Worm (Caenorhabditis elegans) whole organism, L2 larva: ENCODE measurements around the gene pqn-82.

ENCODE experiments used
- ceh-16 ChIP-seq: fragments of 150-350 bp; optimal IDR thresholded peaks from 2 replicates; lab custom pipeline; 2014; ENCODE audit warnings: missing biosample characterization, missing genetic modification characterization
- elt-1 ChIP-seq: fragments of 150-350 bp; optimal IDR thresholded peaks from 2 replicates; lab custom pipeline; 2014; ENCODE audit warnings: missing biosample characterization, missing genetic modification characterization
- fos-1 ChIP-seq: fragments of 150-350 bp; optimal IDR thresholded peaks from 2 replicates; lab custom pipeline; 2014; ENCODE audit warnings: missing biosample characterization, missing genetic modification characterization
- lin-39 ChIP-seq: fragments of 150-350 bp; optimal IDR thresholded peaks from 2 replicates; lab custom pipeline; 2014; ENCODE audit warnings: missing biosample characterization, missing genetic modification reagents, missing genetic modification characterization
- nhr-237 ChIP-seq: fragments of 150-350 bp; optimal IDR thresholded peaks from 2 replicates; lab custom pipeline; 2014; ENCODE audit warnings: missing biosample characterization, missing genetic modification characterization
- nhr-25 ChIP-seq: fragments of 150-350 bp; sonication (generic microtip); optimal IDR thresholded peaks from 3 replicates; lab custom pipeline; 2014; ENCODE audit warnings: missing biosample characterization, missing genetic modification characterization
- nhr-77 ChIP-seq: fragments of 150-350 bp; optimal IDR thresholded peaks from 2 replicates; lab custom pipeline; 2014; ENCODE audit warnings: missing biosample characterization, missing genetic modification characterization
- skn-1 ChIP-seq: sonication (generic microtip); optimal IDR thresholded peaks from 2 replicates; lab custom pipeline; 2017; ENCODE audit warnings: missing biosample characterization, missing genetic modification characterization
- unc-62 ChIP-seq: fragments of 150-350 bp; optimal IDR thresholded peaks from 2 replicates; lab custom pipeline; 2014; ENCODE audit warnings: missing biosample characterization, missing genetic modification reagents, missing genetic modification characterization
- ztf-11 ChIP-seq: sonication (generic microtip); optimal IDR thresholded peaks from 2 replicates; lab custom pipeline; 2017; ENCODE audit warnings: missing biosample characterization, missing genetic modification characterization
- ztf-4 ChIP-seq: fragments of 150-350 bp; optimal IDR thresholded peaks from 2 replicates; lab custom pipeline; 2014; ENCODE audit warnings: missing biosample characterization, missing genetic modification characterization

ce11 chrIII:1803000-1803399 lies 45.8 kb upstream of the pqn-82 start:
- TF ChIP-seq lin-39 (tag; lab: Kevin White, UChicago), result no peak
- no peak for TF ChIP-seq ztf-11 (tag; lab: Kevin White, UChicago)
- TF ChIP-seq unc-62, result no peak
- TF ChIP-seq nhr-237, result no peak
- no peak for TF ChIP-seq elt-1 (tag; lab: Kevin White, UChicago)
- no peak for TF ChIP-seq nhr-77
- no peak for TF ChIP-seq ceh-16 (tag; lab: Kevin White, UChicago)
- TF ChIP-seq fos-1, result no peak
- no peak for TF ChIP-seq nhr-25 (tag; lab: Kevin White, UChicago)
- TF ChIP-seq ztf-4 (tag; lab: Kevin White, UChicago), result no peak
- TF ChIP-seq skn-1 (tag; lab: Kevin White, UChicago), result no peak
